Worm (Caenorhabditis elegans) whole organism, young adult: ENCODE results near the gene enri-1.

Source experiments
- B0035.1 ChIP-seq: sonication (generic microtip); optimal IDR thresholded peaks from 2 replicates; lab custom pipeline; 2016; ENCODE audit warnings: missing genetic modification characterization, mild to moderate bottlenecking, missing compliant biosample characterization, missing genotype, missing genetic modification reagents
- B0261.1 ChIP-seq: sonication (generic microtip); optimal IDR thresholded peaks from 2 replicates; lab custom pipeline; 2016; ENCODE audit warnings: mild to moderate bottlenecking, missing genetic modification characterization, moderate library complexity, missing compliant biosample characterization
- F23B12.7 ChIP-seq: sonication (generic microtip); optimal IDR thresholded peaks from 2 replicates; lab custom pipeline; 2017; ENCODE audit warnings: missing genetic modification characterization, mild to moderate bottlenecking, missing compliant biosample characterization, antibody characterized with exemption, moderate library complexity; ENCODE audit not compliant: insufficient read depth
- F33H1.4 ChIP-seq: fragments of 200-800 bp; sonication (Bioruptor generic); IDR thresholded peaks from 2 replicates; pipeline ENCODE4 v1.3.6; 2022; ENCODE audit warnings: missing genetic modification reagents, missing genetic modification characterization, missing compliant biosample characterization
- K12H6.12 ChIP-seq: fragments of 200-800 bp; sonication (Bioruptor generic); optimal IDR thresholded peaks from 2 replicates; lab custom pipeline; 2018; ENCODE audit warnings: mild to moderate bottlenecking, missing genetic modification characterization, missing compliant biosample characterization
- T07F8.4 ChIP-seq: sonication (generic microtip); optimal IDR thresholded peaks from 2 replicates; lab custom pipeline; 2016; ENCODE audit warnings: mild to moderate bottlenecking, missing genetic modification characterization, moderate library complexity, missing compliant biosample characterization
- Y67H2A.10 ChIP-seq: fragments of 200-800 bp; sonication (Bioruptor generic); conservative IDR thresholded peaks from 2 replicates; pipeline ENCODE4 v1.3.6; 2022; ENCODE audit warnings: missing genetic modification reagents, missing genetic modification characterization, missing compliant biosample characterization
- Y95B8A.8 ChIP-seq: fragments of 200-800 bp; sonication (Bioruptor generic); IDR thresholded peaks from 2 replicates; pipeline ENCODE4 v1.3.6; 2022; ENCODE audit warnings: missing genetic modification reagents, missing genetic modification characterization, missing compliant biosample characterization
- akir-1 ChIP-seq: fragments of 200-800 bp; sonication (Bioruptor generic); optimal IDR thresholded peaks from 2 replicates; lab custom pipeline; 2018; ENCODE audit warnings: mild to moderate bottlenecking, missing genetic modification characterization, moderate library complexity, missing compliant biosample characterization
- ama-1 ChIP-seq, 3 experiments: fragments of 150-350 bp in 1 of 3; sonication (generic microtip) in 2 of 3; optimal IDR thresholded peaks; 2 replicates each; lab custom pipeline; 2014 to 2018; ENCODE audit warnings: missing biosample characterization in 2 of 3, missing genetic modification characterization in 2 of 3, missing genetic modification reagents in 2 of 3
- aptf-3 ChIP-seq: fragments of 200-800 bp; sonication (Bioruptor generic); IDR thresholded peaks from 2 replicates; pipeline ENCODE4 v1.3.6; 2022; ENCODE audit warnings: missing genetic modification characterization, missing compliant biosample characterization
- attf-5 ChIP-seq: fragments of 200-800 bp; sonication (Bioruptor generic); optimal IDR thresholded peaks from 2 replicates; lab custom pipeline; 2018; ENCODE audit warnings: mild to moderate bottlenecking, missing genetic modification characterization, missing compliant biosample characterization
- attf-6 ChIP-seq: fragments of 200-800 bp; sonication (Bioruptor generic); IDR thresholded peaks from 2 replicates; pipeline ENCODE4 v1.3.6; 2022; ENCODE audit warnings: missing genetic modification reagents, missing genetic modification characterization, missing compliant biosample characterization
- bed-1 ChIP-seq: fragments of 200-800 bp; sonication (Bioruptor generic); IDR thresholded peaks from 2 replicates; pipeline ENCODE4 v1.3.6; 2022; ENCODE audit warnings: missing genetic modification reagents, missing genetic modification characterization, missing compliant biosample characterization
- bed-2 ChIP-seq: fragments of 200-800 bp; sonication (Bioruptor generic); IDR thresholded peaks from 2 replicates; pipeline ENCODE4 v1.3.6; 2022; ENCODE audit warnings: missing genetic modification reagents, missing genetic modification characterization, missing compliant biosample characterization
- ccch-3 ChIP-seq: fragments of 200-800 bp; sonication (Bioruptor generic); optimal IDR thresholded peaks from 2 replicates; lab custom pipeline; 2018; ENCODE audit warnings: mild to moderate bottlenecking, missing genetic modification characterization, missing compliant biosample characterization
- cebp-2 ChIP-seq: fragments of 200-800 bp; sonication (Bioruptor generic); IDR thresholded peaks from 2 replicates; pipeline ENCODE4 v1.3.6; 2022; ENCODE audit warnings: missing genetic modification characterization, missing compliant biosample characterization
- ceh-100 ChIP-seq: fragments of 200-800 bp; sonication (Bioruptor generic); IDR thresholded peaks from 2 replicates; pipeline ENCODE4 v1.3.6; 2022; ENCODE audit warnings: missing genetic modification reagents, missing genetic modification characterization, missing compliant biosample characterization
- chd-7 ChIP-seq: sonication (generic microtip); optimal IDR thresholded peaks from 2 replicates; lab custom pipeline; 2016; ENCODE audit warnings: mild to moderate bottlenecking, missing genetic modification characterization, moderate library complexity, missing compliant biosample characterization
- dpl-1 ChIP-seq: fragments of 150-350 bp; optimal IDR thresholded peaks from 2 replicates; lab custom pipeline; 2014; ENCODE audit warnings: missing biosample characterization, missing genetic modification reagents, missing genetic modification characterization
- efl-1 ChIP-seq: fragments of 150-350 bp; optimal IDR thresholded peaks from 2 replicates; lab custom pipeline; 2014; ENCODE audit warnings: missing biosample characterization, missing genetic modification reagents, missing genetic modification characterization
- egl-44 ChIP-seq: fragments of 200-800 bp; sonication (Bioruptor generic); IDR thresholded peaks from 2 replicates; pipeline ENCODE4 v1.3.6; 2022; ENCODE audit warnings: missing genetic modification reagents, missing genetic modification characterization, missing compliant biosample characterization
- ekl-4 ChIP-seq: fragments of 200-800 bp; sonication (Bioruptor generic); IDR thresholded peaks from 2 replicates; pipeline ENCODE4 v1.3.6; 2022; ENCODE audit warnings: missing genetic modification reagents, missing genetic modification characterization, missing compliant biosample characterization
- fkh-3 ChIP-seq: sonication (generic microtip); optimal IDR thresholded peaks from 2 replicates; lab custom pipeline; 2016; ENCODE audit warnings: mild to moderate bottlenecking, missing genetic modification characterization, missing compliant biosample characterization
- gei-17 ChIP-seq: fragments of 200-800 bp; sonication (Bioruptor generic); optimal IDR thresholded peaks from 2 replicates; lab custom pipeline; 2018; ENCODE audit warnings: mild to moderate bottlenecking, missing genetic modification characterization, missing compliant biosample characterization
- hmg-20 ChIP-seq: fragments of 200-800 bp; sonication (Bioruptor generic); IDR thresholded peaks from 2 replicates; pipeline ENCODE4 v1.3.6; 2022; ENCODE audit warnings: missing genetic modification reagents, missing genetic modification characterization, missing compliant biosample characterization
- lag-1 ChIP-seq: fragments of 200-800 bp; sonication (Bioruptor generic); IDR thresholded peaks from 2 replicates; pipeline ENCODE4 v1.3.6; 2022; ENCODE audit warnings: missing genetic modification reagents, missing genetic modification characterization, missing compliant biosample characterization
- let-526 ChIP-seq: fragments of 200-800 bp; sonication (Bioruptor generic); IDR thresholded peaks from 2 replicates; pipeline ENCODE4 v1.3.6; 2022; ENCODE audit warnings: missing genetic modification reagents, missing genetic modification characterization, missing compliant biosample characterization
- let-607 ChIP-seq, 2 experiments: fragments of 200-800 bp in 1 of 2; sonication (Bioruptor generic) in 1 of 2; sonication (generic microtip) in 1 of 2; optimal IDR thresholded peaks; 2 replicates each; lab custom pipeline; 2016 to 2018; ENCODE audit warnings: mild to moderate bottlenecking in 2 of 2, missing compliant biosample characterization in 2 of 2, missing genetic modification characterization in 2 of 2, moderate library complexity in 2 of 2, missing genotype in 1 of 2
- lir-1 ChIP-seq: fragments of 200-800 bp; sonication (Bioruptor generic); conservative IDR thresholded peaks from 2 replicates; pipeline ENCODE4 v1.3.6; 2022; ENCODE audit warnings: missing genetic modification reagents, missing genetic modification characterization, missing compliant biosample characterization
- lsy-27 ChIP-seq: sonication (generic microtip); optimal IDR thresholded peaks from 2 replicates; lab custom pipeline; 2017; ENCODE audit warnings: missing genetic modification characterization, mild to moderate bottlenecking, missing compliant biosample characterization, antibody characterized with exemption, missing genotype, borderline replicate concordance; ENCODE audit not compliant: insufficient read depth
- madf-3 ChIP-seq: fragments of 200-800 bp; sonication (Bioruptor generic); IDR thresholded peaks from 2 replicates; pipeline ENCODE4 v1.3.6; 2022; ENCODE audit warnings: missing genetic modification reagents, missing genetic modification characterization, missing compliant biosample characterization
- nfya-2 ChIP-seq: fragments of 200-800 bp; sonication (Bioruptor generic); IDR thresholded peaks from 2 replicates; pipeline ENCODE4 v1.3.6; 2022; ENCODE audit warnings: missing genetic modification reagents, missing genetic modification characterization, missing compliant biosample characterization
- nhr-120 ChIP-seq: fragments of 200-800 bp; sonication (Bioruptor generic); IDR thresholded peaks from 2 replicates; pipeline ENCODE4 v1.3.6; 2022; ENCODE audit warnings: missing genetic modification characterization, missing compliant biosample characterization
- snpc-1.1 ChIP-seq: sonication (generic microtip); optimal IDR thresholded peaks from 2 replicates; lab custom pipeline; 2017; ENCODE audit warnings: missing genetic modification characterization, mild to moderate bottlenecking, missing compliant biosample characterization, antibody characterized with exemption, moderate library complexity, missing genotype, missing genetic modification reagents; ENCODE audit not compliant: insufficient read depth
- snpc-1.3 ChIP-seq: sonication (generic microtip); optimal IDR thresholded peaks from 2 replicates; lab custom pipeline; 2017; ENCODE audit warnings: missing genetic modification characterization, mild to moderate bottlenecking, missing compliant biosample characterization, antibody characterized with exemption, moderate library complexity, missing genotype, missing genetic modification reagents; ENCODE audit not compliant: insufficient read depth
- somi-1 ChIP-seq: fragments of 200-800 bp; sonication (Bioruptor generic); optimal IDR thresholded peaks from 2 replicates; lab custom pipeline; 2018; ENCODE audit warnings: mild to moderate bottlenecking, missing genetic modification characterization, missing compliant biosample characterization
- sptf-2 ChIP-seq: fragments of 200-800 bp; sonication (Bioruptor generic); optimal IDR thresholded peaks from 2 replicates; lab custom pipeline; 2018; ENCODE audit warnings: mild to moderate bottlenecking, missing genetic modification characterization, missing compliant biosample characterization
- ztf-22 ChIP-seq: fragments of 200-800 bp; sonication (Bioruptor generic); optimal IDR thresholded peaks from 2 replicates; lab custom pipeline; 2018; ENCODE audit warnings: mild to moderate bottlenecking, missing genetic modification characterization, moderate library complexity, missing compliant biosample characterization
- ztf-25 ChIP-seq: fragments of 200-800 bp; sonication (Bioruptor generic); IDR thresholded peaks from 2 replicates; pipeline ENCODE4 v1.3.6; 2022; ENCODE audit warnings: missing genetic modification reagents, missing genetic modification characterization, missing compliant biosample characterization

enri-1 gene

ce11 chrII:2377751-2378150 is 36.3 kb upstream of the enri-1 start, which contains the start of gene F16G10.6:
Gene F16G10.6, minus strand, starts transcription at chrII:2377851.
- TF ChIP-seq attf-6 (GFP tag; lab: Robert Waterston, UW), result no peak
- no peak for TF ChIP-seq nhr-120 (GFP tag; lab: Robert Waterston, UW)
- TF ChIP-seq cebp-2 (GFP tag; lab: Robert Waterston, UW), result no peak
- no peak for TF ChIP-seq dpl-1
- TF ChIP-seq egl-44 (GFP tag; lab: Robert Waterston, UW), result no peak
- TF ChIP-seq lsy-27 (tag; lab: Kevin White, UChicago), result no peak
- no peak for TF ChIP-seq B0261.1 (tag; lab: Kevin White, UChicago)
- TF ChIP-seq hmg-20 (GFP tag; lab: Robert Waterston, UW), result no peak
- no peak for TF ChIP-seq lag-1 (GFP tag; lab: Robert Waterston, UW)
- no peak for TF ChIP-seq fkh-3 (tag; lab: Kevin White, UChicago)
- TF ChIP-seq let-607 (tag; optimal IDR thresholded peaks at IDR 0.05; lab: Kevin White, UChicago), result no peak
- no peak for TF ChIP-seq snpc-1.3 (tag; lab: Kevin White, UChicago)
- TF ChIP-seq ccch-3 (GFP tag; lab: Kevin White, UChicago), result no peak
- no peak for TF ChIP-seq T07F8.4 (tag; lab: Kevin White, UChicago)
- TF ChIP-seq K12H6.12 (tag; lab: Kevin White, UChicago), result no peak
- no peak for TF ChIP-seq Y95B8A.8 (GFP tag; lab: Robert Waterston, UW)
- no peak for TF ChIP-seq somi-1 (GFP tag; lab: Kevin White, UChicago)
- TF ChIP-seq B0035.1, result no peak
- no peak for TF ChIP-seq akir-1 (GFP tag; lab: Kevin White, UChicago)
- no peak for TF ChIP-seq ceh-100 (GFP tag; lab: Robert Waterston, UW)

ce11 chrII:2374973-2375372 is 33.6 kb upstream of the enri-1 start, which contains the start of gene F16G10.2:
Gene F16G10.2, plus strand, starts transcription at chrII:2375273.
- TF ChIP-seq cebp-2 (GFP tag; lab: Robert Waterston, UW), result no peak
- no peak for TF ChIP-seq chd-7 (tag; lab: Kevin White, UChicago)
- no peak for TF ChIP-seq ama-1 (optimal IDR thresholded peaks at IDR 0.05; lab: Kevin White, UChicago)
- no peak for TF ChIP-seq ama-1 (GFP tag; optimal IDR thresholded peaks at IDR 0.05; lab: Kevin White, UChicago)
- TF ChIP-seq ekl-4, result no peak
- no peak for TF ChIP-seq hmg-20 (GFP tag; lab: Robert Waterston, UW)
- TF ChIP-seq ztf-25 (GFP tag; lab: Robert Waterston, UW), result no peak
- TF ChIP-seq gei-17 (GFP tag; lab: Kevin White, UChicago), result no peak
- TF ChIP-seq aptf-3 (GFP tag; lab: Robert Waterston, UW), result no peak
- TF ChIP-seq sptf-2 (GFP tag; lab: Kevin White, UChicago), result no peak
- TF ChIP-seq attf-5 (GFP tag; lab: Kevin White, UChicago), result no peak
- TF ChIP-seq nhr-120 (GFP tag; lab: Robert Waterston, UW), result no peak
- no peak for TF ChIP-seq nfya-2 (GFP tag; lab: Robert Waterston, UW)
- no peak for TF ChIP-seq Y67H2A.10 (GFP tag; lab: Robert Waterston, UW)
- no peak for TF ChIP-seq let-526
- no peak for TF ChIP-seq K12H6.12 (tag; lab: Kevin White, UChicago)
- no peak for TF ChIP-seq ztf-22
- TF ChIP-seq, all 124 proteins: peak for 0

ce11 chrII:2372090-2372489 is 30.7 kb upstream of the enri-1 start, which contains the start of gene F16G10.3:
Gene F16G10.3, plus strand, starts transcription at chrII:2372390.
- TF ChIP-seq lsy-27 (tag; lab: Kevin White, UChicago), result no peak
- TF ChIP-seq F23B12.7 (tag; lab: Kevin White, UChicago), result no peak
- TF ChIP-seq bed-2 (GFP tag; lab: Robert Waterston, UW), result no peak
- no peak for TF ChIP-seq F33H1.4 (GFP tag; lab: Robert Waterston, UW)
- no peak for TF ChIP-seq ccch-3 (GFP tag; lab: Kevin White, UChicago)
- no peak for TF ChIP-seq efl-1 (GFP tag; lab: Kevin White, UChicago)
- TF ChIP-seq snpc-1.1 (tag; lab: Kevin White, UChicago), result no peak
- no peak for TF ChIP-seq K12H6.12 (tag; lab: Kevin White, UChicago)
- no peak for TF ChIP-seq sptf-2 (GFP tag; lab: Kevin White, UChicago)
- no peak for TF ChIP-seq bed-1
- no peak for TF ChIP-seq madf-3 (GFP tag; lab: Robert Waterston, UW)
- no peak for TF ChIP-seq lir-1 (GFP tag; lab: Robert Waterston, UW)
